Worm (Caenorhabditis elegans): Measurements from ENCODE around the gene ugt-13.

The ugt-13 gene

ce11 chrV:4891305-4891704 lies 17.4 kb upstream of the ugt-13 start (continued):
- TF ChIP-seq ceh-40 (GFP tag; IDR thresholded peaks at IDR 0.05), result no peak
- no peak for TF ChIP-seq F52B5.7 (tag; optimal IDR thresholded peaks at IDR 0.05)
- TF ChIP-seq unc-62 (GFP tag; optimal IDR thresholded peaks at IDR 0.05), result no peak
- TF ChIP-seq ZK185.1 (tag; optimal IDR thresholded peaks at IDR 0.05; ENCODE audit: poor library complexity, severe bottlenecking), result no peak
- TF ChIP-seq sdz-38 (tag; optimal IDR thresholded peaks at IDR 0.05), result no peak
- no peak for TF ChIP-seq F23B12.7 (tag; optimal IDR thresholded peaks at IDR 0.05; ENCODE audit: insufficient read depth)
- TF ChIP-seq ceh-91 (GFP tag; IDR thresholded peaks at IDR 0.05), result no peak
- TF ChIP-seq egrh-3 (GFP tag; IDR thresholded peaks at IDR 0.05), result no peak
- peak; percentile 45 for TF ChIP-seq snpc-1.3 (tag; optimal IDR thresholded peaks at IDR 0.05; ENCODE audit: insufficient read depth)
- peak; percentile 6 for TF ChIP-seq unc-130 (GFP tag; optimal IDR thresholded peaks at IDR 0.05)
- TF ChIP-seq snpc-4 (GFP tag; optimal IDR thresholded peaks at IDR 0.05), result no peak
- peak in 2 of 4 experiments; percentile 6 to 31 for TF ChIP-seq snpc-4 (tag; optimal IDR thresholded peaks at IDR 0.05)
- peak; percentile 83 for TF ChIP-seq Y53G8AR.9 (GFP tag; conservative IDR thresholded peaks at IDR 0.05)
- TF ChIP-seq B0019.2 (GFP tag; conservative IDR thresholded peaks at IDR 0.05), result no peak
- no peak for TF ChIP-seq K11D2.4 (GFP tag; IDR thresholded peaks at IDR 0.05)
- no peak for TF ChIP-seq hlh-26 (GFP tag; conservative IDR thresholded peaks at IDR 0.05)
- no peak for TF ChIP-seq F57C9.4 (tag; optimal IDR thresholded peaks at IDR 0.05)
- TF ChIP-seq egl-44 (GFP tag; IDR thresholded peaks at IDR 0.05), result no peak
- no peak for TF ChIP-seq T07F8.4 (tag; optimal IDR thresholded peaks at IDR 0.05)
- TF ChIP-seq chd-7 (tag; optimal IDR thresholded peaks at IDR 0.05), result no peak
- no peak for TF ChIP-seq mes-4 (tag; optimal IDR thresholded peaks at IDR 0.05)
- TF ChIP-seq dpff-1 (tag; optimal IDR thresholded peaks at IDR 0.05), result no peak
- peak; percentile 53 for TF ChIP-seq D2030.7 (GFP tag; IDR thresholded peaks at IDR 0.05)
- no peak for TF ChIP-seq lir-1 (GFP tag; conservative IDR thresholded peaks at IDR 0.05)
- TF ChIP-seq madf-3 (GFP tag; IDR thresholded peaks at IDR 0.05), result peak; percentile 81
- TF ChIP-seq hmg-20 (GFP tag; IDR thresholded peaks at IDR 0.05), result no peak
- TF ChIP-seq bed-2 (GFP tag; IDR thresholded peaks at IDR 0.05), result no peak
- no peak for TF ChIP-seq let-526 (GFP tag; IDR thresholded peaks at IDR 0.05)
- no peak for TF ChIP-seq F57A8.1 (GFP tag; optimal IDR thresholded peaks at IDR 0.05)
- TF ChIP-seq nfya-1 (tag; optimal IDR thresholded peaks at IDR 0.05; ENCODE audit: borderline replicate concordance, insufficient read depth), result no peak
- TF ChIP-seq repo-1 (tag; optimal IDR thresholded peaks at IDR 0.05), result no peak
- TF ChIP-seq C06A6.2 (GFP tag; conservative IDR thresholded peaks at IDR 0.05), result no peak
- no peak for TF ChIP-seq ets-4 (GFP tag; optimal IDR thresholded peaks at IDR 0.05)
- TF ChIP-seq ccch-3 (GFP tag; optimal IDR thresholded peaks at IDR 0.05), result no peak
- no peak for TF ChIP-seq athp-1 (tag; optimal IDR thresholded peaks at IDR 0.05)
- peak; percentile 25 for TF ChIP-seq lin-54 (GFP tag; optimal IDR thresholded peaks at IDR 0.05)
- TF ChIP-seq snpc-1.1 (tag; optimal IDR thresholded peaks at IDR 0.05; ENCODE audit: insufficient read depth), result no peak
- peak; percentile 9 for TF ChIP-seq him-1 (tag; optimal IDR thresholded peaks at IDR 0.05)
- TF ChIP-seq fkh-3 (tag; optimal IDR thresholded peaks at IDR 0.05), result no peak
- peak; percentile 38 for TF ChIP-seq F49E8.2 (tag; optimal IDR thresholded peaks at IDR 0.05; ENCODE audit: insufficient read depth)
- TF ChIP-seq efl-1 (GFP tag; optimal IDR thresholded peaks at IDR 0.05), result peak; percentile 38
- TF ChIP-seq cebp-2 (GFP tag; IDR thresholded peaks at IDR 0.05), result 0 out of 2 replicates have a peak, but pooled peaks have one; percentile 74
- TF ChIP-seq zim-3 (tag; optimal IDR thresholded peaks at IDR 0.05), result no peak
- TF ChIP-seq hrde-1 (tag; optimal IDR thresholded peaks at IDR 0.05; ENCODE audit: borderline replicate concordance), result peak; percentile 70
- no peak for TF ChIP-seq sea-2 (GFP tag; IDR thresholded peaks at IDR 0.05)
- no peak for TF ChIP-seq ztf-18 (tag; optimal IDR thresholded peaks at IDR 0.05)
- TF ChIP-seq rec-8 (tag; optimal IDR thresholded peaks at IDR 0.05), result no peak
- TF ChIP-seq attf-3 (GFP tag; conservative IDR thresholded peaks at IDR 0.05), result no peak
